Fruit fly (Drosophila melanogaster): ENCODE measurements around the gene cm.

The cm gene

DNA sequence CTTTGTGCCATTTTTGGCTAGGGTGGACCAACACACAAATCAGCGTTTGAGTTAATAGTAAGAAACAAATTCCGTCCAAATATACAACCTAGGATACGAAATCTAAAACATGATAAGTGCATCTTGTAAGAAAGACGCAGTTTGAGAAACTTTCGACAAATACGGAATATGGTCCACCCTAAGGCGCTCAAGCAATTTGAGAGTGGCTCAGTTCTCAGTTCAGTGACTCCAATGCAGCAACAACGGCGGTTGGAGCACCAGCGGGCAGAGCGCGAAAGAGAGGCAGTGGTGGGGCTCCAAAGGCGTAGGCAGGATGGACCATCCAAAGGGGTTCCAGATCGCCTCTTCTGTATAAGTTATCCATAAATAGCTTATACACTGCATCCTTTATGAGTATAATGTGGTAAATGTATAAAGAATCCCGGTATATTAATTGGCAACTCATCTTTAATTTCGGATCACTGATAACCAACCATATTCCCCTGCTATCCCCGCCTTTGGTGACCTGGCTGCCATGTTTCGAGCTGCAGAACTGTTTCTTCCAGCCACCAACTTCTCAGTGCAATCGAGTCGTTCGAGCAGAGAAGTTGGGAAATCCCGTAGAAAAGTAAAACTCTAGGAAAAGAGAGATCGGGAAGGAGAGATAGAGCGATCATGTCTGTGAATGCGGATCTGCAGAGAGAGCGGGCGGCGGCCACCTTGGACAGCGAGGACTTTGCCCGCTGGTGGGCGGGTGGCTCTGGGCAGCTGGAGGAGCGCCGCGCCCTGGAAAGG lies 41.4 kb downstream of the cm start, which contains the start of gene CG4586 (continued):
- peak; percentile 94 for TF ChIP-seq CG17385 (GFP tag; optimal IDR thresholded peaks at IDR 0.05)
- no peak for TF ChIP-seq stwl (tag; optimal IDR thresholded peaks at IDR 0.05)
- peak; percentile 84 for TF ChIP-seq kah (GFP tag; optimal IDR thresholded peaks at IDR 0.05)
- peak; percentile 95 for TF ChIP-seq CG8924 (tag; optimal IDR thresholded peaks at IDR 0.05)
- TF ChIP-seq CG2116 (GFP tag; optimal IDR thresholded peaks at IDR 0.05) = peak; percentile 79
- peak; percentile 95 for TF ChIP-seq run (tag; optimal IDR thresholded peaks at IDR 0.05)
- peak; percentile 98 for TF ChIP-seq Hand (GFP tag; optimal IDR thresholded peaks at IDR 0.05)
- TF ChIP-seq hkb (optimal IDR thresholded peaks at IDR 0.05) = no peak
- TF ChIP-seq hkb (GFP tag; IDR thresholded peaks at IDR 0.05) = peak; percentile 99
- peak; percentile 80 for TF ChIP-seq CG3995 (GFP tag; optimal IDR thresholded peaks at IDR 0.05)
- peak; percentile 89 for TF ChIP-seq NC2α (GFP tag; optimal IDR thresholded peaks at IDR 0.05)
- TF ChIP-seq ato (GFP tag; IDR thresholded peaks at IDR 0.05; ENCODE audit: partially characterized antibody) = no peak
- TF ChIP-seq CG16779 (GFP tag; IDR thresholded peaks at IDR 0.05) = peak; percentile 94
- peak; percentile 98 for TF ChIP-seq CG13296 (GFP tag; optimal IDR thresholded peaks at IDR 0.05)
- no peak for TF ChIP-seq CG1832 (GFP tag; optimal IDR thresholded peaks at IDR 0.05)
- peak; percentile 96 for TF ChIP-seq Fer3 (tag; optimal IDR thresholded peaks at IDR 0.05)
- peak; percentile 93 for TF ChIP-seq CG2712 (tag; optimal IDR thresholded peaks at IDR 0.05)
- TF ChIP-seq kni (GFP tag; optimal IDR thresholded peaks at IDR 0.05) = peak; percentile 34
- peak; percentile 90 for TF ChIP-seq gsb (GFP tag; IDR thresholded peaks at IDR 0.05)
- peak; percentile 91 for TF ChIP-seq Dad (GFP tag; optimal IDR thresholded peaks at IDR 0.05)
- no peak for TF ChIP-seq gfzf (GFP tag; optimal IDR thresholded peaks at IDR 0.05)
- peak in 1 of 2 experiments; percentile 95 for TF ChIP-seq Eip74EF (GFP tag; optimal IDR thresholded peaks at IDR 0.05)
- TF ChIP-seq en (GFP tag; optimal IDR thresholded peaks at IDR 0.05) = peak; percentile 93
- TF ChIP-seq Sox102F (GFP tag; optimal IDR thresholded peaks at IDR 0.05) = peak; percentile 94
- TF ChIP-seq aop (GFP tag; IDR thresholded peaks at IDR 0.05) = peak; percentile 60
- TF ChIP-seq CG11696 (GFP tag; IDR thresholded peaks at IDR 0.05) = peak; percentile 93
- TF ChIP-seq Dfd (GFP tag; optimal IDR thresholded peaks at IDR 0.05) = no peak
- TF ChIP-seq nmo (GFP tag; optimal IDR thresholded peaks at IDR 0.05) = peak; percentile 89
- peak; percentile 91 for TF ChIP-seq trem (tag; optimal IDR thresholded peaks at IDR 0.05)
- TF ChIP-seq crol (GFP tag; IDR thresholded peaks at IDR 0.05) = 0 out of 2 replicates have a peak, but pooled peaks have one; percentile 31
- TF ChIP-seq mam (GFP tag; optimal IDR thresholded peaks at IDR 0.05) = peak; percentile 92
- peak; percentile 91 for TF ChIP-seq CG6689 (GFP tag; IDR thresholded peaks at IDR 0.05)
- TF ChIP-seq Mrtf (GFP tag; IDR thresholded peaks at IDR 0.05) = peak; percentile 90
- TF ChIP-seq ash1 (GFP tag; optimal IDR thresholded peaks at IDR 0.05) = peak; percentile 91
- peak; percentile 96 for TF ChIP-seq CG12659 (GFP tag; optimal IDR thresholded peaks at IDR 0.05)
- peak; percentile 72 for TF ChIP-seq CG10431 (GFP tag; optimal IDR thresholded peaks at IDR 0.05)
- TF ChIP-seq Dp (GFP tag; optimal IDR thresholded peaks at IDR 0.05) = peak; percentile 3
- TF ChIP-seq Scr (GFP tag; IDR thresholded peaks at IDR 0.05; ENCODE audit: partially characterized antibody) = no peak
- peak; percentile 61 for TF ChIP-seq CG4404 (GFP tag; IDR thresholded peaks at IDR 0.05)
- peak; percentile 77 for TF ChIP-seq peb (GFP tag; IDR thresholded peaks at IDR 0.05)
- peak; percentile 97 for TF ChIP-seq CG1603 (tag; optimal IDR thresholded peaks at IDR 0.05)
- TF ChIP-seq cg (GFP tag; optimal IDR thresholded peaks at IDR 0.05) = no peak
- TF ChIP-seq luna (GFP tag; optimal IDR thresholded peaks at IDR 0.05) = peak; percentile 95
- peak; percentile 76 for TF ChIP-seq E2f2 (GFP tag; IDR thresholded peaks at IDR 0.05)
- TF ChIP-seq Doc3 (GFP tag; IDR thresholded peaks at IDR 0.05; ENCODE audit: partially characterized antibody) = no peak
- peak; percentile 95 for TF ChIP-seq Max (GFP tag; optimal IDR thresholded peaks at IDR 0.05)
- TF ChIP-seq inv (GFP tag; IDR thresholded peaks at IDR 0.05; ENCODE audit: partially characterized antibody) = no peak
- peak; percentile 55 for TF ChIP-seq ab (GFP tag; optimal IDR thresholded peaks at IDR 0.05)
- peak; percentile 95 for TF ChIP-seq fu2 (GFP tag; optimal IDR thresholded peaks at IDR 0.05)
